Fruit fly (Drosophila melanogaster): ENCODE results near the gene CG18766.

Gene CG18766

DNA sequence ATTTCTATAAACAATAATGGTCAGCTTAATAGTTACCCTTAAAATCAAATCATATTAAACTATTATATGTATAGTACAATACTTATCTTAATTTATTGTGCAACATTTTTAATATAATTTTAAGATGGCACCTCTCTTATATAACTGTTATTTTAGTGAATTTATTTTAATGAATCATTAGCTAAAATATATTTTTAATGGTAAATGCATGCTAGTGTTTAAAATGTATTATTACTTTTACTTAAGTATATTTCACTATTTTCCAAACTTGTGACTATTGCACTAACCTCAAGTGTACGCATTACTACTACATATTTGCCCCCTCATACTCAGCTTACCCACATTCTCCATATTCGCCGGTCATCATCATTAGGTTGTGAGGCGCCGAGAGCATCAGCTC is 1.2 kb upstream of the CG18766 start (continued):
- TF ChIP-seq Blimp-1 (GFP tag; optimal IDR thresholded peaks at IDR 0.05) (no peak), esn (GFP tag; optimal IDR thresholded peaks at IDR 0.05) (peak; percentile 42), CG6854 (GFP tag; optimal IDR thresholded peaks at IDR 0.05) (no peak), Smox (GFP tag; optimal IDR thresholded peaks at IDR 0.05) (no peak), ss (GFP tag; optimal IDR thresholded peaks at IDR 0.05) (peak; percentile 43 to 77), acj6 (GFP tag; optimal IDR thresholded peaks at IDR 0.05) (peak; percentile 54), CG11902 (GFP tag; optimal IDR thresholded peaks at IDR 0.05) (no peak), CG10631 (GFP tag; optimal IDR thresholded peaks at IDR 0.05) (peak; percentile 62), Hr38 (GFP tag; optimal IDR thresholded peaks at IDR 0.05) (no peak), svp (GFP tag) (peak; percentile 63), dsx (GFP tag; optimal IDR thresholded peaks at IDR 0.05; ENCODE audit: poor library complexity, severe bottlenecking) (peak; percentile 87), Hr4 (GFP tag; optimal IDR thresholded peaks at IDR 0.05) (peak; percentile 44), Ets21C (GFP tag; optimal IDR thresholded peaks at IDR 0.05) (no peak), fkh (GFP tag; optimal IDR thresholded peaks at IDR 0.05) (no peak), pdm3 (GFP tag; optimal IDR thresholded peaks at IDR 0.05) (peak; percentile 40), CG6163 (GFP tag; IDR thresholded peaks at IDR 0.05) (peak; percentile 48; the same call in 1 of the 3 replicates), salr (GFP tag; optimal IDR thresholded peaks at IDR 0.05) (peak in 1 of 2 experiments; percentile 75), Hr39 (GFP tag; optimal IDR thresholded peaks at IDR 0.05) (no peak), CG8319 (GFP tag; optimal IDR thresholded peaks at IDR 0.05) (no peak), CG34406 (GFP tag; optimal IDR thresholded peaks at IDR 0.05) (peak; percentile 52), CG8119 (GFP tag; IDR thresholded peaks at IDR 0.05) (peak; percentile 87), vri (GFP tag; optimal IDR thresholded peaks at IDR 0.05) (no peak), CG16779 (tag; optimal IDR thresholded peaks at IDR 0.05) (peak; percentile 15), eg (GFP tag; IDR thresholded peaks at IDR 0.05) (peak; percentile 73), CG7368 (GFP tag; optimal IDR thresholded peaks at IDR 0.05) (peak; percentile 15), Gug (GFP tag; IDR thresholded peaks at IDR 0.05) (peak; percentile 49), CG3919 (GFP tag; optimal IDR thresholded peaks at IDR 0.05) (peak; percentile 54), Met (GFP tag; optimal IDR thresholded peaks at IDR 0.05) (no peak), dac (GFP tag; optimal IDR thresholded peaks at IDR 0.05) (no peak), CG6276 (GFP tag; optimal IDR thresholded peaks at IDR 0.05) (peak; percentile 31), cyc (GFP tag; optimal IDR thresholded peaks at IDR 0.05) (no peak), lz (GFP tag; optimal IDR thresholded peaks at IDR 0.05) (no peak), CG9139 (GFP tag; optimal IDR thresholded peaks at IDR 0.05) (peak; percentile 49), fd59A (GFP tag; optimal IDR thresholded peaks at IDR 0.05) (peak; percentile 45), CG3032 (tag; optimal IDR thresholded peaks at IDR 0.05) (peak; percentile 82), CG1621 (tag; optimal IDR thresholded peaks at IDR 0.05) (no peak), spab (GFP tag; optimal IDR thresholded peaks at IDR 0.05) (peak; percentile 56)

DNA sequence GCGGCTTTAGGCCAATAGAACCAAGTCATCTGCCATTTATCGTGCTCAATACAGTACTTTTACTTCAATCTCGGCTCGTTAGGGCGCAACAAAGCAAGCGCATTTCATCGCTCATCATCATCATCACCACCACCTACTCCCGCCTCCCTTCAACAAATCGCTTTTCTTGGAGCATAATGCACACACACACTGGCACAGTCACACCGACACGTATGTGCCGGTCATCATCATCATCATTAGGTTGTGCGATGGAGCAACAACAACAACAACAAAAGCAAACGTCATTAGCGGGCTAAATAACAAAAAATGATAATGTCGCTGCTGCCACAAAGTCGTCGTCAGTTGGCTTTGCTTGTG is 330 bp upstream of the CG18766 start:
- TF ChIP-seq dsx (GFP tag; optimal IDR thresholded peaks at IDR 0.05; ENCODE audit: poor library complexity, severe bottlenecking), result peak; percentile 68
- TF ChIP-seq Eip78C (GFP tag), result no peak

DNA sequence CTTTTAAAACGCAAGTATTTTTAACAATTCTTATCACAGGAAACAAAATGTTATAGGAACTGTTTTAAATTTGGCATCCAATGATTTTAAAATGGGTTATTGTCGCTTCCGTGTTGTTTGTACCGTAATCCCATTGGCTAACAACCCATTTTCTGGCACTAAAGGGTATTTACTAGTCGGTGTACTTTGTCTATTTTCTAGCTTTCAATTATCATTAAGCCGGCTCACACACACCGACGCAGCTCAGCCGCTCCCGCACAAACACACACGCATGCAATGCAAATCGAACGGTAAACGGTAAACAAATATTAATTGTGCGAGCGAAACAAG is 672 bp downstream of the CG18766 start:
- TF ChIP-seq esn (GFP tag; optimal IDR thresholded peaks at IDR 0.05), result peak; percentile 3
- TF ChIP-seq CG8632 (GFP tag; optimal IDR thresholded peaks at IDR 0.05), result no peak
- no peak for TF ChIP-seq CG16779 (tag; optimal IDR thresholded peaks at IDR 0.05)
- no peak for TF ChIP-seq fd59A (GFP tag; optimal IDR thresholded peaks at IDR 0.05)
- no peak for TF ChIP-seq Smox (GFP tag; optimal IDR thresholded peaks at IDR 0.05)
- no peak for TF ChIP-seq Lpt (GFP tag; optimal IDR thresholded peaks at IDR 0.05)
- TF ChIP-seq CG11762 (GFP tag; optimal IDR thresholded peaks at IDR 0.05; ENCODE audit: insufficient read depth), result no peak
- TF ChIP-seq fkh (GFP tag; optimal IDR thresholded peaks at IDR 0.05), result peak; percentile 89
- TF ChIP-seq lz (GFP tag; optimal IDR thresholded peaks at IDR 0.05), result peak; percentile 5
- no peak for TF ChIP-seq Eip75B (GFP tag; optimal IDR thresholded peaks at IDR 0.05)
- TF ChIP-seq Hr39 (GFP tag; optimal IDR thresholded peaks at IDR 0.05), result no peak

Data from whole organism, prepupa.